Worm (Caenorhabditis elegans) whole organism, L2 larva: ENCODE results near the gene twk-16.

Experiments
- C34F6.9 ChIP-seq: fragments of 150-350 bp; optimal IDR thresholded peaks from 2 replicates; lab custom pipeline; 2014; ENCODE audit warnings: missing biosample characterization, missing genetic modification characterization
- F13H6.1 ChIP-seq: sonication (generic microtip); optimal IDR thresholded peaks from 2 replicates; lab custom pipeline; 2016; ENCODE audit warnings: missing genetic modification characterization, missing compliant biosample characterization
- R02D3.7 ChIP-seq: fragments of 150-350 bp; optimal IDR thresholded peaks from 2 replicates; lab custom pipeline; 2014; ENCODE audit warnings: missing biosample characterization, missing genetic modification characterization
- Y55F3AM.14 ChIP-seq: fragments of 200-800 bp; sonication (Bioruptor generic); optimal IDR thresholded peaks from 2 replicates; lab custom pipeline; 2018; ENCODE audit warnings: mild to moderate bottlenecking, missing genetic modification characterization, missing compliant biosample characterization
- alr-1 ChIP-seq: fragments of 150-350 bp; optimal IDR thresholded peaks from 2 replicates; lab custom pipeline; 2014; ENCODE audit warnings: missing biosample characterization, missing genetic modification characterization
- aly-2 ChIP-seq: fragments of 150-350 bp; optimal IDR thresholded peaks from 2 replicates; lab custom pipeline; 2014; ENCODE audit warnings: missing biosample characterization, missing genetic modification characterization
- ama-1 ChIP-seq: fragments of 150-350 bp; optimal IDR thresholded peaks from 2 replicates; lab custom pipeline; 2018; ENCODE audit warnings: inconsistent platforms
- blmp-1 ChIP-seq: sonication (generic microtip); optimal IDR thresholded peaks from 2 replicates; lab custom pipeline; 2017; ENCODE audit warnings: missing genetic modification characterization, mild to moderate bottlenecking, missing compliant biosample characterization, antibody characterized with exemption, moderate library complexity; ENCODE audit not compliant: insufficient read depth
- ceh-16 ChIP-seq: fragments of 150-350 bp; optimal IDR thresholded peaks from 2 replicates; lab custom pipeline; 2014; ENCODE audit warnings: missing biosample characterization, missing genetic modification characterization
- ceh-82 ChIP-seq: fragments of 150-350 bp; optimal IDR thresholded peaks from 2 replicates; lab custom pipeline; 2014; ENCODE audit warnings: missing biosample characterization, missing genetic modification characterization
- crh-2 ChIP-seq: sonication (generic microtip); optimal IDR thresholded peaks from 2 replicates; lab custom pipeline; 2017; ENCODE audit warnings: missing biosample characterization, missing genetic modification characterization
- dmd-4 ChIP-seq: sonication (generic microtip); optimal IDR thresholded peaks from 2 replicates; lab custom pipeline; 2017; ENCODE audit warnings: missing biosample characterization, missing genetic modification characterization
- egl-27 ChIP-seq: sonication (generic microtip); optimal IDR thresholded peaks from 3 replicates; lab custom pipeline; 2017; ENCODE audit warnings: missing biosample characterization, missing genetic modification reagents, missing genetic modification characterization
- elt-1 ChIP-seq: fragments of 150-350 bp; optimal IDR thresholded peaks from 2 replicates; lab custom pipeline; 2014; ENCODE audit warnings: missing biosample characterization, missing genetic modification characterization
- elt-3 ChIP-seq: sonication (generic microtip); optimal IDR thresholded peaks from 2 replicates; lab custom pipeline; 2017; ENCODE audit warnings: missing biosample characterization, missing genetic modification characterization
- fos-1 ChIP-seq: fragments of 150-350 bp; optimal IDR thresholded peaks from 2 replicates; lab custom pipeline; 2014; ENCODE audit warnings: missing biosample characterization, missing genetic modification characterization
- gmeb-1 ChIP-seq: fragments of 150-350 bp; optimal IDR thresholded peaks from 2 replicates; lab custom pipeline; 2014; ENCODE audit warnings: missing biosample characterization, missing genetic modification characterization
- lin-11 ChIP-seq: fragments of 150-350 bp; sonication (generic microtip); optimal IDR thresholded peaks from 2 replicates; lab custom pipeline; 2014; ENCODE audit warnings: missing biosample characterization, missing genetic modification characterization, inconsistent platforms, mixed read lengths
- lin-13 ChIP-seq: fragments of 150-350 bp; optimal IDR thresholded peaks from 2 replicates; lab custom pipeline; 2014; ENCODE audit warnings: missing biosample characterization, missing genetic modification reagents, missing genetic modification characterization
- lin-39 ChIP-seq: fragments of 150-350 bp; optimal IDR thresholded peaks from 2 replicates; lab custom pipeline; 2014; ENCODE audit warnings: missing biosample characterization, missing genetic modification reagents, missing genetic modification characterization
- lsy-2 ChIP-seq, 2 experiments: fragments of 150-350 bp in 1 of 2; sonication (generic microtip) in 1 of 2; optimal IDR thresholded peaks; 2 replicates each; lab custom pipeline; 2014 to 2017; ENCODE audit warnings: missing biosample characterization in 2 of 2, missing genetic modification characterization in 2 of 2
- mab-5 ChIP-seq: fragments of 150-350 bp; optimal IDR thresholded peaks from 2 replicates; lab custom pipeline; 2014; ENCODE audit warnings: missing biosample characterization, missing genetic modification characterization
- mbf-1 ChIP-seq: sonication (generic microtip); optimal IDR thresholded peaks from 2 replicates; lab custom pipeline; 2017; ENCODE audit warnings: missing biosample characterization, missing genetic modification characterization
- mdl-1 ChIP-seq, 2 experiments: fragments of 150-350 bp in 1 of 2; sonication (generic microtip) in 1 of 2; optimal IDR thresholded peaks; 2 replicates each; lab custom pipeline; 2017; ENCODE audit warnings: missing biosample characterization in 2 of 2, missing genetic modification characterization in 2 of 2
- nhr-11 ChIP-seq: fragments of 150-350 bp; optimal IDR thresholded peaks from 2 replicates; lab custom pipeline; 2014; ENCODE audit warnings: missing biosample characterization, missing genetic modification characterization
- nhr-12 ChIP-seq: fragments of 150-350 bp; optimal IDR thresholded peaks from 2 replicates; lab custom pipeline; 2014; ENCODE audit warnings: missing biosample characterization, missing genetic modification characterization
- nhr-129 ChIP-seq: fragments of 150-350 bp; optimal IDR thresholded peaks from 2 replicates; lab custom pipeline; 2014; ENCODE audit warnings: missing biosample characterization, missing genetic modification characterization
- nhr-21 ChIP-seq: fragments of 150-350 bp; optimal IDR thresholded peaks from 2 replicates; lab custom pipeline; 2014; ENCODE audit warnings: missing biosample characterization, missing genetic modification characterization
- nhr-23 ChIP-seq: fragments of 150-350 bp; optimal IDR thresholded peaks from 2 replicates; lab custom pipeline; 2014; ENCODE audit warnings: missing biosample characterization, missing genetic modification reagents, missing genetic modification characterization
- nhr-237 ChIP-seq: fragments of 150-350 bp; optimal IDR thresholded peaks from 2 replicates; lab custom pipeline; 2014; ENCODE audit warnings: missing biosample characterization, missing genetic modification characterization
- nhr-25 ChIP-seq: fragments of 150-350 bp; sonication (generic microtip); optimal IDR thresholded peaks from 3 replicates; lab custom pipeline; 2014; ENCODE audit warnings: missing biosample characterization, missing genetic modification characterization
- nhr-77 ChIP-seq: fragments of 150-350 bp; optimal IDR thresholded peaks from 2 replicates; lab custom pipeline; 2014; ENCODE audit warnings: missing biosample characterization, missing genetic modification characterization
- peb-1 ChIP-seq: fragments of 150-350 bp; optimal IDR thresholded peaks from 2 replicates; lab custom pipeline; 2014; ENCODE audit warnings: missing biosample characterization, missing genetic modification characterization
- sem-4 ChIP-seq: fragments of 150-350 bp; optimal IDR thresholded peaks from 2 replicates; lab custom pipeline; 2014; ENCODE audit warnings: missing biosample characterization, missing genetic modification reagents, missing genetic modification characterization
- skn-1 ChIP-seq: sonication (generic microtip); optimal IDR thresholded peaks from 2 replicates; lab custom pipeline; 2017; ENCODE audit warnings: missing biosample characterization, missing genetic modification characterization
- sma-3 ChIP-seq: sonication (generic microtip); optimal IDR thresholded peaks from 2 replicates; lab custom pipeline; 2016; ENCODE audit warnings: missing genetic modification reagents, missing genetic modification characterization, missing compliant biosample characterization
- sma-9 ChIP-seq, 2 experiments: fragments of 150-350 bp in 1 of 2; sonication (generic microtip) in 1 of 2; optimal IDR thresholded peaks; 2 replicates each; lab custom pipeline; 2014 to 2016; ENCODE audit warnings: missing genetic modification characterization in 2 of 2, mild to moderate bottlenecking in 1 of 2, missing biosample characterization in 1 of 2, missing compliant biosample characterization in 1 of 2, missing genetic modification reagents in 1 of 2, moderate library complexity in 1 of 2
- snpc-4 ChIP-seq: fragments of 150-350 bp; optimal IDR thresholded peaks from 2 replicates; lab custom pipeline; 2014; ENCODE audit warnings: missing biosample characterization, missing genetic modification characterization
- unc-55 ChIP-seq: fragments of 150-350 bp; sonication (generic microtip); optimal IDR thresholded peaks from 3 replicates; lab custom pipeline; 2014; ENCODE audit warnings: missing biosample characterization, missing genetic modification reagents, missing genetic modification characterization
- zag-1 ChIP-seq: fragments of 150-350 bp; optimal IDR thresholded peaks from 2 replicates; lab custom pipeline; 2014; ENCODE audit warnings: missing biosample characterization, missing genetic modification characterization
- ztf-1 ChIP-seq: fragments of 200-800 bp; sonication (Bioruptor generic); conservative IDR thresholded peaks from 2 replicates; pipeline ENCODE4 v1.3.6; 2022; ENCODE audit warnings: missing genetic modification characterization, missing compliant biosample characterization
- ztf-4 ChIP-seq: fragments of 150-350 bp; optimal IDR thresholded peaks from 2 replicates; lab custom pipeline; 2014; ENCODE audit warnings: missing biosample characterization, missing genetic modification characterization

twk-16 gene

DNA sequence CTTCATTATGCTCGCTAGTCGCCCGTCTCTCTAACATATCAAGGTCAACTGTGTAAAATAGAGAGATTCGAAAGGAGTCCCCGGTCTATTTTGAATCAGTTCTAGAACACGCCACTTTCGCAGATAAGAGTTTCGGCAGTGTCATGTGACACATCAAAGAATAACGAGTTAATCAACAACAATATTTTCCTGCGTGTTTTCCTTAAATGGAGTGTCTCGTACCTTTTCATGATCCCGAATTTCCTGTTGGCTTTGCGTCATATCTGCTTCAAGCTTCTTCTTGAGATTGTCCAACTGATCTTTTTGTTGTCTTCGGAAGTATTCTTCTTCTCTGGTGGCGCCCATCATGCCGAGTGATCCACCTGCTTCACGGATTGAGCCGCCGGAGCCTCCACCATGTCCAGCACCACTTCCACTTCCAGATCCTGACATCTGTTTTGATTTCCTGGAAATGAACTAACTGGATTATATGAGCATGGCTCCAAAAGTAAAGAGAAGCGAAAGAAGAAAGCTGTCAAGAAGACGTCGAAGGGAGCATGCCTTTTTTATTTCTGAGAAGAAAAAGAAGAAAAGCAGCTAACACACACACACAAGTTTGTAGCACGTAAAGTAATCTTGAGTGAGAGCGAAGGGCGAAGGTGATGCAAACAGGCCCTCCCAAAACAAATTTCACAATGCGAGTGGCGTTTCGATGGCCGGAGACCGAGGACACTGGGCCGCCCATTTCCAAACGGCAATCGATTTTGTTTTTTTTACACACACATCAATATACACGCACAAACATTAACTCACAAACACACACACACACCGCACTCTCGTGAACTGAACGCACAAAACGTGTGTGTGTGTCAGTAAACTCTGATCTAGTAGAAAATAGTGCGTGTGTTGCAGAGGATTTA is 34.5 kb downstream of the twk-16 start:
- TF ChIP-seq lsy-2 (tag; optimal IDR thresholded peaks at IDR 0.05; lab: Kevin White, UChicago) (no peak), ztf-1 (GFP tag; lab: Robert Waterston, UW) (no peak), aly-2 (no peak), ama-1 (lab: Kevin White, UChicago) (peak; percentile 88), nhr-21 (tag; lab: Kevin White, UChicago) (peak; percentile 69), nhr-129 (tag; lab: Kevin White, UChicago) (peak; percentile 64), unc-55 (GFP tag; lab: Kevin White, UChicago) (no peak), F13H6.1 (tag; lab: Kevin White, UChicago) (no peak), C34F6.9 (no peak), ceh-82 (no peak), nhr-23 (tag; lab: Kevin White, UChicago) (no peak), blmp-1 (tag; lab: Kevin White, UChicago) (no peak), skn-1 (tag; lab: Kevin White, UChicago) (no peak), elt-1 (tag; lab: Kevin White, UChicago) (no peak), zag-1 (tag; lab: Kevin White, UChicago) (no peak), snpc-4 (tag; lab: Kevin White, UChicago) (no peak), peb-1 (tag; lab: Kevin White, UChicago) (no peak), crh-2 (peak; percentile 57), nhr-25 (tag; lab: Kevin White, UChicago) (peak; percentile 70), R02D3.7 (tag; lab: Kevin White, UChicago) (no peak), sem-4 (no peak), lin-39 (tag; lab: Kevin White, UChicago) (no peak), sma-3 (peak; percentile 73), nhr-77 (tag; lab: Kevin White, UChicago) (no peak), lin-11 (peak; percentile 66), mdl-1 (tag; optimal IDR thresholded peaks at IDR 0.05; lab: Kevin White, UChicago) (no peak), elt-3 (tag; lab: Kevin White, UChicago) (no peak), dmd-4 (no peak), mab-5 (no peak), nhr-12 (tag; lab: Kevin White, UChicago) (no peak), egl-27 (tag; lab: Kevin White, UChicago) (no peak), nhr-237 (no peak), gmeb-1 (tag; lab: Kevin White, UChicago) (peak; percentile 12), ztf-4 (tag; lab: Kevin White, UChicago) (no peak), mbf-1 (tag; lab: Kevin White, UChicago) (no peak), sma-9 (GFP tag; optimal IDR thresholded peaks at IDR 0.05; lab: Kevin White, UChicago) (peak; percentile 72), sma-9 (tag; optimal IDR thresholded peaks at IDR 0.05; lab: Kevin White, UChicago) (no peak), lin-13 (GFP tag; lab: Kevin White, UChicago) (no peak), alr-1 (tag; lab: Kevin White, UChicago) (no peak), fos-1 (tag; lab: Kevin White, UChicago) (peak; percentile 22), nhr-11 (tag; lab: Kevin White, UChicago) (no peak), Y55F3AM.14 (GFP tag; lab: Kevin White, UChicago) (no peak), ceh-16 (tag; lab: Kevin White, UChicago) (peak; percentile 75)
